Fruit fly (Drosophila melanogaster) whole organism, prepupa: ENCODE data around the gene PNPase.

Experiments used
- CG10669 ChIP-seq: fragments of 200-800 bp; sonication (Bioruptor generic); optimal IDR thresholded peaks from 3 replicates; lab custom pipeline; 2018; ENCODE audit warnings: missing biosample characterization, mild to moderate bottlenecking, missing genetic modification characterization, moderate library complexity
- CG11762 ChIP-seq: fragments of 200-800 bp; sonication (Bioruptor generic); optimal IDR thresholded peaks from 3 replicates; lab custom pipeline; 2016; ENCODE audit warnings: missing biosample characterization, missing genetic modification characterization; ENCODE audit not compliant: insufficient read depth
- CG11902 ChIP-seq: fragments of 200-800 bp; sonication (Bioruptor generic); optimal IDR thresholded peaks from 3 replicates; lab custom pipeline; 2016; ENCODE audit warnings: missing biosample characterization, missing genetic modification characterization
- CG15336 ChIP-seq: fragments of 200-800 bp; sonication (Bioruptor generic); IDR thresholded peaks from 2 replicates; pipeline ENCODE4 v1.3.6; 2022; ENCODE audit warnings: missing biosample characterization, missing genetic modification characterization
- CG1621 ChIP-seq: fragments of 200-800 bp; sonication (Bioruptor generic); optimal IDR thresholded peaks from 3 replicates; lab custom pipeline; 2018; ENCODE audit warnings: missing biosample characterization, mild to moderate bottlenecking, missing genetic modification characterization
- CG16779 ChIP-seq: fragments of 200-800 bp; sonication (Bioruptor generic); optimal IDR thresholded peaks from 3 replicates; lab custom pipeline; 2017; ENCODE audit warnings: missing biosample characterization, mild to moderate bottlenecking, missing genetic modification characterization
- CG3032 ChIP-seq: fragments of 200-800 bp; optimal IDR thresholded peaks from 2 replicates; lab custom pipeline; 2019; ENCODE audit warnings: missing biosample characterization, mild to moderate bottlenecking, missing genetic modification characterization, moderate library complexity
- CG31627 ChIP-seq: fragments of 200-800 bp; sonication (Bioruptor generic); optimal IDR thresholded peaks from 3 replicates; lab custom pipeline; 2016; ENCODE audit warnings: missing biosample characterization, missing genetic modification characterization
- CG32006 ChIP-seq: fragments of 200-800 bp; sonication (Bioruptor generic); optimal IDR thresholded peaks from 3 replicates; lab custom pipeline; 2017; ENCODE audit warnings: missing biosample characterization, mild to moderate bottlenecking, missing genetic modification characterization
- CG34406 ChIP-seq: fragments of 200-800 bp; sonication (Bioruptor generic); optimal IDR thresholded peaks from 3 replicates; lab custom pipeline; 2016; ENCODE audit warnings: missing biosample characterization, missing genetic modification characterization
- CG3919 ChIP-seq: fragments of 200-800 bp; sonication (Bioruptor generic); optimal IDR thresholded peaks from 3 replicates; lab custom pipeline; 2016; ENCODE audit warnings: missing biosample characterization, missing genetic modification characterization
- CG6163 ChIP-seq: fragments of 200-800 bp; sonication (Bioruptor generic); IDR thresholded peaks from 3 replicates; pipeline ENCODE4 v1.3.6; 2022; ENCODE audit warnings: missing biosample characterization, missing genetic modification characterization
- CG6808 ChIP-seq: fragments of 200-800 bp; sonication (Bioruptor generic); optimal IDR thresholded peaks from 3 replicates; lab custom pipeline; 2017; ENCODE audit warnings: missing biosample characterization, missing genetic modification characterization, mild to moderate bottlenecking, moderate library complexity, missing genetic modification reagents
- CG6854 ChIP-seq: fragments of 200-800 bp; sonication (Bioruptor generic); optimal IDR thresholded peaks from 2 replicates; lab custom pipeline; 2017; ENCODE audit warnings: missing biosample characterization, mild to moderate bottlenecking, missing genetic modification characterization
- CG8632 ChIP-seq: fragments of 200-800 bp; sonication (Bioruptor generic); optimal IDR thresholded peaks from 3 replicates; lab custom pipeline; 2016; ENCODE audit warnings: missing biosample characterization, missing genetic modification characterization
- CG9139 ChIP-seq: fragments of 200-800 bp; sonication (Bioruptor generic); optimal IDR thresholded peaks from 3 replicates; lab custom pipeline; 2017; ENCODE audit warnings: missing biosample characterization, mild to moderate bottlenecking, missing genetic modification characterization
- Eip75B ChIP-seq: fragments of 200-800 bp; sonication (Bioruptor generic); optimal IDR thresholded peaks from 3 replicates; lab custom pipeline; 2016; ENCODE audit warnings: missing biosample characterization, missing genetic modification characterization
- Eip78C ChIP-seq: fragments of 200-800 bp; sonication (Bioruptor generic); peaks from one replicate; lab custom pipeline; 2016; ENCODE audit warnings: missing biosample characterization, missing genetic modification characterization
- Ets21C ChIP-seq: fragments of 200-800 bp; sonication (Bioruptor generic); optimal IDR thresholded peaks from 3 replicates; lab custom pipeline; 2016; ENCODE audit warnings: missing biosample characterization, missing genetic modification characterization
- Gug ChIP-seq: fragments of 200-800 bp; sonication (Bioruptor generic); IDR thresholded peaks from 2 replicates; pipeline ENCODE4 v1.3.6; 2022; ENCODE audit warnings: missing biosample characterization, missing genetic modification characterization
- Hr39 ChIP-seq: fragments of 200-800 bp; sonication (Bioruptor generic); optimal IDR thresholded peaks from 2 replicates; lab custom pipeline; 2016; ENCODE audit warnings: missing biosample characterization, missing genetic modification characterization
- Hr4 ChIP-seq: fragments of 200-800 bp; sonication (Bioruptor generic); optimal IDR thresholded peaks from 3 replicates; lab custom pipeline; 2016; ENCODE audit warnings: missing biosample characterization, missing genetic modification characterization
- Lpt ChIP-seq: fragments of 200-800 bp; sonication (Bioruptor generic); optimal IDR thresholded peaks from 3 replicates; lab custom pipeline; 2016; ENCODE audit warnings: missing biosample characterization, missing genetic modification characterization
- Met ChIP-seq: fragments of 200-800 bp; sonication (Bioruptor generic); optimal IDR thresholded peaks from 3 replicates; lab custom pipeline; 2016; ENCODE audit warnings: missing biosample characterization, missing genetic modification characterization
- OdsH ChIP-seq: fragments of 200-800 bp; sonication (Bioruptor generic); optimal IDR thresholded peaks from 3 replicates; lab custom pipeline; 2016; ENCODE audit warnings: missing biosample characterization, missing genetic modification characterization
- Smox ChIP-seq: fragments of 200-800 bp; sonication (Bioruptor generic); optimal IDR thresholded peaks from 3 replicates; lab custom pipeline; 2016; ENCODE audit warnings: missing biosample characterization, missing genetic modification characterization
- Sox14 ChIP-seq: fragments of 200-800 bp; sonication (Bioruptor generic); optimal IDR thresholded peaks from 3 replicates; lab custom pipeline; 2016; ENCODE audit warnings: missing biosample characterization, missing genetic modification characterization
- achi ChIP-seq: fragments of 200-800 bp; sonication (Bioruptor generic); optimal IDR thresholded peaks from 3 replicates; lab custom pipeline; 2016; ENCODE audit warnings: missing biosample characterization, missing genetic modification characterization
- acj6 ChIP-seq: fragments of 200-800 bp; sonication (Bioruptor generic); optimal IDR thresholded peaks from 3 replicates; lab custom pipeline; 2016; ENCODE audit warnings: missing biosample characterization, missing genetic modification characterization
- dsx ChIP-seq: fragments of 200-800 bp; optimal IDR thresholded peaks from 3 replicates; lab custom pipeline; 2019; ENCODE audit warnings: missing biosample characterization, mild to moderate bottlenecking, missing genetic modification characterization, moderate library complexity; ENCODE audit not compliant: poor library complexity, severe bottlenecking
- eg ChIP-seq: fragments of 200-800 bp; sonication (Bioruptor generic); IDR thresholded peaks from 3 replicates; pipeline ENCODE4 v1.3.6; 2022; ENCODE audit warnings: missing biosample characterization, missing genetic modification characterization
- esn ChIP-seq: fragments of 200-800 bp; sonication (Bioruptor generic); optimal IDR thresholded peaks from 2 replicates; lab custom pipeline; 2016; ENCODE audit warnings: missing biosample characterization, mild to moderate bottlenecking, missing genetic modification characterization, moderate library complexity
- fd59A ChIP-seq: fragments of 200-800 bp; sonication (Bioruptor generic); optimal IDR thresholded peaks from 2 replicates; lab custom pipeline; 2017; ENCODE audit warnings: missing biosample characterization, mild to moderate bottlenecking, missing genetic modification characterization, missing genetic modification reagents
- fkh ChIP-seq: fragments of 200-800 bp; sonication (Bioruptor generic); optimal IDR thresholded peaks from 3 replicates; lab custom pipeline; 2017; ENCODE audit warnings: missing biosample characterization, mild to moderate bottlenecking, missing genetic modification characterization, moderate library complexity
- lz ChIP-seq: fragments of 200-800 bp; sonication (Bioruptor generic); optimal IDR thresholded peaks from 3 replicates; lab custom pipeline; 2016; ENCODE audit warnings: missing biosample characterization, missing genetic modification characterization
- net ChIP-seq: fragments of 200-800 bp; sonication (Bioruptor generic); optimal IDR thresholded peaks from 3 replicates; lab custom pipeline; 2016; ENCODE audit warnings: missing biosample characterization, missing genetic modification characterization
- pdm3 ChIP-seq: fragments of 200-800 bp; sonication (Bioruptor generic); optimal IDR thresholded peaks from 3 replicates; lab custom pipeline; 2016; ENCODE audit warnings: missing biosample characterization, missing genetic modification characterization
- salr ChIP-seq, 2 experiments: fragments of 200-800 bp; sonication (Bioruptor generic); optimal IDR thresholded peaks; 3 replicates each; lab custom pipeline; 2016 to 2018; ENCODE audit warnings: missing biosample characterization in 2 of 2, missing genetic modification characterization in 2 of 2, mild to moderate bottlenecking in 1 of 2
- svp ChIP-seq: fragments of 200-800 bp; sonication (Bioruptor generic); peaks from one replicate; lab custom pipeline; 2016; ENCODE audit warnings: missing biosample characterization, missing genetic modification characterization
- topi ChIP-seq: fragments of 200-800 bp; sonication (Bioruptor generic); optimal IDR thresholded peaks from 3 replicates; lab custom pipeline; 2016; ENCODE audit warnings: missing biosample characterization, missing genetic modification characterization
- vri ChIP-seq: fragments of 200-800 bp; sonication (Bioruptor generic); optimal IDR thresholded peaks from 3 replicates; lab custom pipeline; 2016; ENCODE audit warnings: missing biosample characterization, mild to moderate bottlenecking, missing genetic modification characterization

The PNPase gene

DNA sequence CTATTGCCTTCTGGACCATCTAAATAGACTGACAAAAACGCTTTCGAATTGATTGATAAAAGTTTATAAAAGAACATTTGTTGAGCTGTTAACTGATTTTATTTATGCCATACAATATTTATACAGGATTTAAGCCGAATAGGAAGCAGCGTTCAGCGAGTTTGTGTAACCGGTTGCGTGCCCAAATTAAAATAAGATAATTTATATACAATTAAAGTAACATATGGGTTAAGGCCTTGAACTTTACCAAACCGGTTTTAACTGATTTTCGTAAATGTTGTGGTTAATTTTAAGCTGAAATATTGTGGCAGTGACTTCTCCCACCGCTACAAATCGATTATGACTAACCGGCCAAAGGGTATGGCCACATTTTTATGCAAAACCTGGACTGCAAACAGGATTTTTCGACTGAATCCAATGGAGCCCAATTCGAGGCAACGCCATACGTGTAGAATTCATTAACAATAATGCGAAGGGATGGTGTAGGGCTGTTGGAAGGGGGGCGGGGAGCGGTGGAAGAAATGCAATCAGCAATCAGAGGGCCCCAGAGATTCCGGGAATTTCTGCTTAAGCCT lies 4.5 kb upstream of the PNPase start:
- no peak for TF ChIP-seq CG11902 (GFP tag; lab: Kevin White, UChicago)
- peak; percentile 7 for TF ChIP-seq CG1621 (tag; lab: Kevin White, UChicago)
- TF ChIP-seq CG32006 (GFP tag; lab: Kevin White, UChicago), result no peak
- no peak for TF ChIP-seq eg (GFP tag; lab: Robert Waterston, UW)
- TF ChIP-seq acj6 (GFP tag; lab: Kevin White, UChicago), result no peak
- peak; percentile 6 for TF ChIP-seq CG34406
- peak; percentile 42 for TF ChIP-seq topi
- TF ChIP-seq svp (GFP tag; lab: Kevin White, UChicago), result peak; percentile 68
- peak; percentile 55 for TF ChIP-seq Eip78C (GFP tag; lab: Kevin White, UChicago)
- TF ChIP-seq pdm3 (GFP tag; lab: Kevin White, UChicago), result peak; percentile 32
- TF ChIP-seq OdsH, result peak; percentile 18
- TF ChIP-seq CG31627 (GFP tag; lab: Kevin White, UChicago), result peak; percentile 27
- peak; percentile 36 for TF ChIP-seq Smox (GFP tag; lab: Kevin White, UChicago)
- peak; percentile 35 for TF ChIP-seq Eip75B
- no peak for TF ChIP-seq vri (GFP tag; lab: Kevin White, UChicago)
- TF ChIP-seq net (GFP tag; lab: Kevin White, UChicago), result no peak
- TF ChIP-seq lz (GFP tag; lab: Kevin White, UChicago), result peak; percentile 39
- TF ChIP-seq Met, result peak; percentile 22
- TF ChIP-seq esn (GFP tag; lab: Kevin White, UChicago), result peak; percentile 48

DNA sequence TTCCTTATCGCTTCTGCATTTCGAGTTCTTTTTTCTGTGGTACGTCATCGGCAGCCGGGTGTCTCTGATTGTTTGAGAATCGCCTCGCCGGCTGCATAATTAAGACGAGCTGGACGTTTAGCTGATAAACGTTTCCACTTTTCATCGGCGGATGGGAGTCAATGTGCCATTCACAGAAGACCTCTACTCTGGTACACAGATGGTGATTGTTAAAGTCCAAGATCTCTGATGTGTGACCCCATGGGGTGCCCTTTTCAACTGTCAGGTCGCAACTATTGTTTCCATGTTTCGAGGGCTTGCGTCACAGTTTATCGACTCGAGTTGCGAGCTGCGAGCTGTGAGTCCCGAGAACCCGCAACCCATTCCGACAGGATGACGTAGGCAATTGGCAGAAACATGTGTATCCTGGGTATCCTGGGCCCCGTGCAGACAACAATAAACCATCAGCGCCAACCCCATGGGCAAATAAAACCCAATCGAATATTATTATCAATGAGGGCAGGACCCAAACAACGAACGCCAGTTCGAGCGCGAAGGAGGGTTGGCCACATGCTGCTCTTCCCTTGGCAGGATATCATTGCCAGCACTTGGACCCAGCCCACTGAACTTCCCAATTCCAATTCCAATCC lies 1.9 kb upstream of the PNPase start:
- TF ChIP-seq CG31627 (GFP tag; lab: Kevin White, UChicago), result no peak
- no peak for TF ChIP-seq Eip78C (GFP tag; lab: Kevin White, UChicago)
- TF ChIP-seq CG6808 (GFP tag; lab: Kevin White, UChicago), result peak; percentile 7
- TF ChIP-seq CG1621 (tag; lab: Kevin White, UChicago), result no peak
- no peak for TF ChIP-seq CG15336 (GFP tag; lab: Robert Waterston, UW)
- TF ChIP-seq svp (GFP tag; lab: Kevin White, UChicago), result peak; percentile 97

DNA sequence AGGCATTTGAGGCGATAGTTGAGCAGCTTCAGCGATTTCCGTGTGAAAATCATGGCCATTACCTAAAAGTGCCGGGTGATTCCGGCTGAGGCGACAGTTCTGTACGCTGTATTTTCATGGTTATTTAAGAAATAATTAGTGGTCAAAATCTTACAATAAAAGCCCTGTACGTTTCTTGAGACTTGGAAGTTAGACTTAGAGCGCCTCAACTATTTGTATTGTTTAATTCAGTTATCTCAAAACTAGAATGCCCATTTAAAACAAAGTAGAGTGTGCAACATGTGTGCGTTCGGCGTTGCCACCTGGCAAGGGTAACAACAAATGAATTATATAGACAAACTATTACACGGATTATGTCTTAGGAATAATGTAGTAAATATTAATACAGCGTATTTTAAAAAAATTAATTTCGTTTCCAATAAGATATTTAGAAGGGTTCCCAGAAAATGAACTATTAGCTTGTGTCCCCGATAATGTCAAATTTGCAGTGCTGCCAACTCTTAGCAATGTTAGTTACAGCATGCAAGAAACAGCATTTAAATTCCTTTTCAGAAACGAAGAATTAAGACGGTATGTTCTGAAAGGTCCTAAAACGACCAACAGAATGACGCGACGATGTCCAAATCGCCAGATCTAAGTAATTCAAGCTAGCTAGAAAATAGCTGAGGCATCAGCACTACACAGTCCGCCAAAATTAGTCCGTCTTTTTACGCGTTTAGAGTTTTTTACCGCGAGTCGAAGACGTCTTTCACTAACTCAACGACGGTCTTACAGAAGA lies 564 bp downstream of the PNPase start, which contains the start of gene Gprk2:
Gene Gprk2 (plus strand): TSS at position 747 of the 778 bp plus-strand sequence.
- TF ChIP-seq CG10669 (peak; percentile 100), CG3032 (tag; lab: Kevin White, UChicago) (peak; percentile 100), CG1621 (tag; lab: Kevin White, UChicago) (peak; percentile 100), achi (GFP tag; lab: Kevin White, UChicago) (peak; percentile 100), CG6163 (GFP tag; lab: Robert Waterston, UW) (peak; percentile 100), Lpt (GFP tag; lab: Kevin White, UChicago) (peak; percentile 100), Hr39 (peak; percentile 100), CG11762 (GFP tag; lab: Kevin White, UChicago) (peak; percentile 100), acj6 (GFP tag; lab: Kevin White, UChicago) (peak; percentile 100), vri (GFP tag; lab: Kevin White, UChicago) (peak; percentile 100), CG9139 (peak; percentile 100), Eip75B (peak; percentile 100), Ets21C (peak; percentile 100), fkh (GFP tag; lab: Kevin White, UChicago) (peak; percentile 95), CG15336 (GFP tag; lab: Robert Waterston, UW) (peak; percentile 100), salr (GFP tag; optimal IDR thresholded peaks at IDR 0.05; lab: Kevin White, UChicago) (peak; percentile 100), Gug (GFP tag; lab: Robert Waterston, UW) (peak; percentile 100), CG3919 (GFP tag; lab: Kevin White, UChicago) (peak; percentile 100), net (GFP tag; lab: Kevin White, UChicago) (peak; percentile 100), CG32006 (GFP tag; lab: Kevin White, UChicago) (peak; percentile 100), dsx (GFP tag; lab: Kevin White, UChicago) (peak; percentile 99), pdm3 (GFP tag; lab: Kevin White, UChicago) (peak; percentile 100), OdsH (peak; percentile 100), CG8632 (peak; percentile 100), CG34406 (peak; percentile 100), fd59A (GFP tag; lab: Kevin White, UChicago) (peak; percentile 100), CG31627 (GFP tag; lab: Kevin White, UChicago) (peak; percentile 100), Sox14 (GFP tag; lab: Kevin White, UChicago) (peak; percentile 100), Smox (GFP tag; lab: Kevin White, UChicago) (peak; percentile 100), eg (GFP tag; lab: Robert Waterston, UW) (peak; percentile 100), Hr4 (GFP tag; lab: Kevin White, UChicago) (peak; percentile 100), Eip78C (GFP tag; lab: Kevin White, UChicago) (peak; percentile 100), CG6854 (GFP tag; lab: Kevin White, UChicago) (peak; percentile 100), lz (GFP tag; lab: Kevin White, UChicago) (peak; percentile 100), topi (peak; percentile 100), CG16779 (peak; percentile 99)
